Worm (Caenorhabditis elegans): ENCODE data around the gene F55C12.6.

ce11 chrII:5844694-5845129 is 31.2 kb downstream of the F55C12.6 start:
- TF ChIP-seq dao-5 (tag; optimal IDR thresholded peaks at IDR 0.05), result peak; percentile 92
- peak; percentile 99 for TF ChIP-seq him-1 (tag; optimal IDR thresholded peaks at IDR 0.05)
- peak; percentile 97 for TF ChIP-seq W03F9.2 (tag; optimal IDR thresholded peaks at IDR 0.05)
